Worm (Caenorhabditis elegans): ENCODE measurements around the gene K06H6.5.

- TF ChIP-seq nhr-11 (tag; optimal IDR thresholded peaks at IDR 0.05) (no peak), ceh-16 (tag; optimal IDR thresholded peaks at IDR 0.05) (no peak), ztf-4 (tag; optimal IDR thresholded peaks at IDR 0.05) (no peak), elt-3 (tag; optimal IDR thresholded peaks at IDR 0.05) (no peak)
Observed at ce11 chrV:578977-579376, 2.8 kb downstream of the K06H6.5 start, which contains the start of gene K06H6.4.
